1 fruit fly cellular context compared by ENCODE assay signal in the genomic region with DNA sequence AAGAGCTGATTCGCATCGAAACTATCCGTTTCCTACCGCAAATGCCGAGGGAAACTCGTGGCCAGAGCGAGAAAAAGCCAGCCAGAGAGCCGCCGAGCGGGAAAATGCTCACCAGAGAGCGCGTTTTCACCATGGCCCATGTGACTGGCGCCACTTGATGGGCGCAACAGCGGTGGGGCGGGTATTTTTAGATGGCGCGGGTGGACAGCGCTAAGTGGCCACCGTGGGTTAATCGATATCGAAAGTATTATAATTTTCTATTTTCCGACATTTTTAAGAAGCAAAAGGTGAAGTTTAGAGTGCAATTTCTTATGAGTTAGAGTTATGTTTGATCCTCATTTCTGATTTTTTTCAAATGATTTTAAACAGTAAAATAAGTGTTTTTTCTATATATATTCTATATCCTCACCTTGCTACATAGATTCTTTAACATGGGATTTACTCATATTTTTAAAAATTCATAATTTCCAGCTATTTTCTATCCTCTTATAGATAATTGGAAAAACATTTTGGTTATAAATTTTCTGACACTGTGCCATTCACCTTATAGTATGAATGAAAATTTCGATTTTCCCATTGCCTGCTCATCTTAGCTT.
TF ChIP-seq lines count a peak whose summit lies in the region.

A gene (minus strand): TSS at position 360 of the 596 bp plus-strand sequence.

TF ChIP-seq in whole organism, embryonic, 481 proteins besides CTCF, POLR2A, EP300 and RAD21 (continued from another document):
- TF ChIP-seq psq (GFP tag; optimal IDR thresholded peaks at IDR 0.05; lab: Kevin White, UChicago) (peak; percentile 63), amos (GFP tag; IDR thresholded peaks at IDR 0.05; lab: Robert Waterston, UW; ENCODE audit: partially characterized antibody) (no peak), CG14710 (tag; optimal IDR thresholded peaks at IDR 0.05; lab: Kevin White, UChicago) (no peak), CG3407 (GFP tag; optimal IDR thresholded peaks at IDR 0.05; lab: Kevin White, UChicago) (peak; percentile 64), shn (GFP tag; optimal IDR thresholded peaks at IDR 0.05; lab: Kevin White, UChicago) (no peak), hkb (optimal IDR thresholded peaks at IDR 0.05; lab: Kevin White, UChicago) (no peak), hkb (GFP tag; IDR thresholded peaks at IDR 0.05; lab: Robert Waterston, UW) (peak; percentile 90), CG11456 (GFP tag; IDR thresholded peaks at IDR 0.05; lab: Robert Waterston, UW) (peak; percentile 64; the same call in 2 of the 3 replicates), CG12659 (GFP tag; optimal IDR thresholded peaks at IDR 0.05; lab: Kevin White, UChicago) (peak; percentile 83), NC2α (GFP tag; optimal IDR thresholded peaks at IDR 0.05; lab: Kevin White, UChicago) (no peak), tin (GFP tag; optimal IDR thresholded peaks at IDR 0.05; lab: Kevin White, UChicago) (peak; percentile 56), chif (GFP tag; optimal IDR thresholded peaks at IDR 0.05; lab: Kevin White, UChicago) (peak; percentile 22 to 41), CG8281 (tag; optimal IDR thresholded peaks at IDR 0.05; lab: Kevin White, UChicago) (peak; percentile 65), maf-S (GFP tag; optimal IDR thresholded peaks at IDR 0.05; lab: Kevin White, UChicago) (peak; percentile 10), CG2202 (tag; optimal IDR thresholded peaks at IDR 0.05; lab: Kevin White, UChicago) (no peak), kni (GFP tag; optimal IDR thresholded peaks at IDR 0.05; lab: Kevin White, UChicago) (no peak), CG3281 (GFP tag; optimal IDR thresholded peaks at IDR 0.05; lab: Kevin White, UChicago) (peak; percentile 90), CG12942 (GFP tag; optimal IDR thresholded peaks at IDR 0.05; lab: Kevin White, UChicago) (peak; percentile 52), crp (GFP tag; optimal IDR thresholded peaks at IDR 0.05; lab: Kevin White, UChicago) (peak in 1 of 2 experiments; percentile 34), CG10274 (GFP tag; optimal IDR thresholded peaks at IDR 0.05; lab: Kevin White, UChicago) (peak; percentile 54), Fer3 (tag; optimal IDR thresholded peaks at IDR 0.05; lab: Kevin White, UChicago) (peak; percentile 87), nom (GFP tag; optimal IDR thresholded peaks at IDR 0.05; lab: Kevin White, UChicago) (no peak), fru (optimal IDR thresholded peaks at IDR 0.05; lab: Kevin White, UChicago) (no peak), CG10366 (GFP tag; IDR thresholded peaks at IDR 0.05; lab: Robert Waterston, UW) (peak; percentile 48), aop (GFP tag; IDR thresholded peaks at IDR 0.05; lab: Robert Waterston, UW) (no peak), insv (GFP tag; optimal IDR thresholded peaks at IDR 0.05; lab: Kevin White, UChicago) (no peak), CG3847 (GFP tag; IDR thresholded peaks at IDR 0.05; lab: Robert Waterston, UW) (peak; percentile 54), hth (optimal IDR thresholded peaks at IDR 0.05; lab: Kevin White, UChicago) (no peak), her (GFP tag; optimal IDR thresholded peaks at IDR 0.05; lab: Kevin White, UChicago) (no peak), sisA (GFP tag; IDR thresholded peaks at IDR 0.05; lab: Robert Waterston, UW) (peak; percentile 73), CG31224 (GFP tag; IDR thresholded peaks at IDR 0.05; lab: Robert Waterston, UW) (peak; percentile 82), ssp (GFP tag; IDR thresholded peaks at IDR 0.05; lab: Robert Waterston, UW) (peak; percentile 54), gfzf (GFP tag; optimal IDR thresholded peaks at IDR 0.05; lab: Kevin White, UChicago) (no peak), CG8765 (GFP tag; IDR thresholded peaks at IDR 0.05; lab: Robert Waterston, UW) (peak; percentile 28; the same call in 1 of the 2 replicates), crol (GFP tag; IDR thresholded peaks at IDR 0.05; lab: Robert Waterston, UW) (peak; percentile 81), CG6272 (GFP tag; IDR thresholded peaks at IDR 0.05; lab: Robert Waterston, UW) (peak; percentile 54), dm (GFP tag; optimal IDR thresholded peaks at IDR 0.05; lab: Kevin White, UChicago) (no peak), CG10959 (GFP tag; IDR thresholded peaks at IDR 0.05; lab: Robert Waterston, UW) (peak; percentile 27; the same call in 1 of the 2 replicates), lbe (GFP tag; optimal IDR thresholded peaks at IDR 0.05; lab: Kevin White, UChicago) (no peak), Ssrp (tag; optimal IDR thresholded peaks at IDR 0.05; lab: Kevin White, UChicago) (no peak)
TF ChIP-seq in whole organism, embryonic: peak in this region for 283.
